Worm (Caenorhabditis elegans): ENCODE measurements around the gene tsen-34.

- TF ChIP-seq fkh-10 (GFP tag; optimal IDR thresholded peaks at IDR 0.05) (no peak), dmd-4 (tag; optimal IDR thresholded peaks at IDR 0.05; ENCODE audit: borderline replicate concordance) (no peak), hlh-6 (tag; optimal IDR thresholded peaks at IDR 0.05) (no peak), fax-1 (tag; optimal IDR thresholded peaks at IDR 0.05) (no peak), C08G9.2 (tag; optimal IDR thresholded peaks at IDR 0.05) (no peak), lim-6 (tag; optimal IDR thresholded peaks at IDR 0.05) (no peak), ama-1 (optimal IDR thresholded peaks at IDR 0.05) (no peak), Y22D7AL.16 (tag; optimal IDR thresholded peaks at IDR 0.05) (no peak), hlh-30 (tag; optimal IDR thresholded peaks at IDR 0.05; ENCODE audit: insufficient read depth) (no peak), K02D7.2 (tag; optimal IDR thresholded peaks at IDR 0.05) (no peak), pqm-1 (tag; optimal IDR thresholded peaks at IDR 0.05) (no peak), eyg-1 (tag; optimal IDR thresholded peaks at IDR 0.05) (no peak), tbx-7 (tag; optimal IDR thresholded peaks at IDR 0.05) (no peak), rnt-1 (tag; optimal IDR thresholded peaks at IDR 0.05) (no peak)
Observed at ce11 chrIV:4150138-4150537, 28.1 kb upstream of the tsen-34 start.

Data from whole organism, late embryonic.